Worm (Caenorhabditis elegans): ENCODE results near the gene B0252.3.

B0252.3 gene

ce11 chrII:6853059-6853466 lies 54.5 kb downstream of the B0252.3 start (continued):
- TF ChIP-seq C08G9.2 (tag; optimal IDR thresholded peaks at IDR 0.05), result peak; percentile 66
- TF ChIP-seq ceh-34 (tag; optimal IDR thresholded peaks at IDR 0.05), result peak; percentile 75
- peak; percentile 69 for TF ChIP-seq F13H6.1 (tag; optimal IDR thresholded peaks at IDR 0.05)
- TF ChIP-seq ztf-16 (tag; optimal IDR thresholded peaks at IDR 0.05), result peak; percentile 82
- no peak for TF ChIP-seq nhr-11 (tag; optimal IDR thresholded peaks at IDR 0.05)
- TF ChIP-seq che-1 (tag; optimal IDR thresholded peaks at IDR 0.05), result peak; percentile 75
- peak; percentile 42 for TF ChIP-seq ceh-2 (tag; optimal IDR thresholded peaks at IDR 0.05)
- peak; percentile 37 for TF ChIP-seq lim-6 (tag; optimal IDR thresholded peaks at IDR 0.05)
- TF ChIP-seq gmeb-2 (tag; optimal IDR thresholded peaks at IDR 0.05), result peak; percentile 71
- TF ChIP-seq fkh-6 (tag; optimal IDR thresholded peaks at IDR 0.05), result peak; percentile 80
- TF ChIP-seq zip-5 (tag; optimal IDR thresholded peaks at IDR 0.05), result peak; percentile 35
- peak; percentile 41 for TF ChIP-seq unc-42 (tag; optimal IDR thresholded peaks at IDR 0.05)
- peak; percentile 4 for TF ChIP-seq ets-4 (tag; optimal IDR thresholded peaks at IDR 0.05)
- TF ChIP-seq Y22D7AL.16 (tag; optimal IDR thresholded peaks at IDR 0.05), result peak; percentile 68
- peak; percentile 66 for TF ChIP-seq ahr-1 (tag; optimal IDR thresholded peaks at IDR 0.05)
- TF ChIP-seq fkh-10 (GFP tag; optimal IDR thresholded peaks at IDR 0.05), result peak; percentile 66
- peak; percentile 14 for TF ChIP-seq unc-55 (GFP tag; optimal IDR thresholded peaks at IDR 0.05)
- TF ChIP-seq pag-3 (tag; optimal IDR thresholded peaks at IDR 0.05; ENCODE audit: borderline replicate concordance), result no peak
- peak; percentile 76 for TF ChIP-seq sox-4 (tag; optimal IDR thresholded peaks at IDR 0.05)
- peak; percentile 78 for TF ChIP-seq C38D4.7 (GFP tag; optimal IDR thresholded peaks at IDR 0.05)
- peak; percentile 79 for TF ChIP-seq hlh-6 (tag; optimal IDR thresholded peaks at IDR 0.05)
- TF ChIP-seq lin-11 (tag; optimal IDR thresholded peaks at IDR 0.05), result peak; percentile 78
- peak; percentile 64 for TF ChIP-seq dve-1 (tag; optimal IDR thresholded peaks at IDR 0.05)
- peak; percentile 62 for TF ChIP-seq tbx-7 (tag; optimal IDR thresholded peaks at IDR 0.05)
- TF ChIP-seq pat-9 (tag; optimal IDR thresholded peaks at IDR 0.05), result peak; percentile 83
- peak; percentile 68 for TF ChIP-seq fax-1 (tag; optimal IDR thresholded peaks at IDR 0.05)
- TF ChIP-seq dmd-4 (tag; optimal IDR thresholded peaks at IDR 0.05; ENCODE audit: borderline replicate concordance), result peak; percentile 76
- TF ChIP-seq hlh-15 (tag; optimal IDR thresholded peaks at IDR 0.05), result peak; percentile 72
- peak; percentile 49 for TF ChIP-seq odd-2 (tag; optimal IDR thresholded peaks at IDR 0.05)
- TF ChIP-seq ref-2 (tag; optimal IDR thresholded peaks at IDR 0.05), result peak; percentile 84
- peak; percentile 68 for TF ChIP-seq hlh-13 (GFP tag; optimal IDR thresholded peaks at IDR 0.05)
- TF ChIP-seq sox-2 (GFP tag; IDR thresholded peaks at IDR 0.05), result peak; percentile 78
- TF ChIP-seq madf-2 (tag; optimal IDR thresholded peaks at IDR 0.05), result peak; percentile 76
- peak; percentile 39 for TF ChIP-seq ceh-14 (tag; optimal IDR thresholded peaks at IDR 0.05)
- TF ChIP-seq ceh-45 (GFP tag; IDR thresholded peaks at IDR 0.05), result peak; percentile 74
- peak; percentile 81 for TF ChIP-seq unc-86 (tag; optimal IDR thresholded peaks at IDR 0.05)

Data from whole organism, late embryonic.